Fruit fly (Drosophila melanogaster) whole organism, prepupa: Measurements from ENCODE around the gene CG42828.
A peak's percentile ranks its signal among the peaks of the same experiment; 100 is the strongest.

ENCODE experiments used
- CG10631 ChIP-seq: fragments of 200-800 bp; sonication (Bioruptor generic); optimal IDR thresholded peaks from 2 replicates; lab custom pipeline; 2016; ENCODE audit warnings: missing biosample characterization, missing genetic modification characterization
- CG11294 ChIP-seq: fragments of 200-800 bp; sonication (Bioruptor generic); IDR thresholded peaks from 2 replicates; pipeline ENCODE4 v1.3.6; 2022; ENCODE audit warnings: missing biosample characterization, missing genetic modification characterization
- CG11762 ChIP-seq: fragments of 200-800 bp; sonication (Bioruptor generic); optimal IDR thresholded peaks from 3 replicates; lab custom pipeline; 2016; ENCODE audit warnings: missing biosample characterization, missing genetic modification characterization; ENCODE audit not compliant: insufficient read depth
- CG11902 ChIP-seq: fragments of 200-800 bp; sonication (Bioruptor generic); optimal IDR thresholded peaks from 3 replicates; lab custom pipeline; 2016; ENCODE audit warnings: missing biosample characterization, missing genetic modification characterization
- CG15336 ChIP-seq: fragments of 200-800 bp; sonication (Bioruptor generic); IDR thresholded peaks from 2 replicates; pipeline ENCODE4 v1.3.6; 2022; ENCODE audit warnings: missing biosample characterization, missing genetic modification characterization
- CG1621 ChIP-seq: fragments of 200-800 bp; sonication (Bioruptor generic); optimal IDR thresholded peaks from 3 replicates; lab custom pipeline; 2018; ENCODE audit warnings: missing biosample characterization, mild to moderate bottlenecking, missing genetic modification characterization
- CG16779 ChIP-seq: fragments of 200-800 bp; sonication (Bioruptor generic); optimal IDR thresholded peaks from 3 replicates; lab custom pipeline; 2017; ENCODE audit warnings: missing biosample characterization, mild to moderate bottlenecking, missing genetic modification characterization
- CG3032 ChIP-seq: fragments of 200-800 bp; optimal IDR thresholded peaks from 2 replicates; lab custom pipeline; 2019; ENCODE audit warnings: missing biosample characterization, mild to moderate bottlenecking, missing genetic modification characterization, moderate library complexity
- CG31627 ChIP-seq: fragments of 200-800 bp; sonication (Bioruptor generic); optimal IDR thresholded peaks from 3 replicates; lab custom pipeline; 2016; ENCODE audit warnings: missing biosample characterization, missing genetic modification characterization
- CG32006 ChIP-seq: fragments of 200-800 bp; sonication (Bioruptor generic); optimal IDR thresholded peaks from 3 replicates; lab custom pipeline; 2017; ENCODE audit warnings: missing biosample characterization, mild to moderate bottlenecking, missing genetic modification characterization
- CG34406 ChIP-seq: fragments of 200-800 bp; sonication (Bioruptor generic); optimal IDR thresholded peaks from 3 replicates; lab custom pipeline; 2016; ENCODE audit warnings: missing biosample characterization, missing genetic modification characterization
- CG3919 ChIP-seq: fragments of 200-800 bp; sonication (Bioruptor generic); optimal IDR thresholded peaks from 3 replicates; lab custom pipeline; 2016; ENCODE audit warnings: missing biosample characterization, missing genetic modification characterization
- CG4318 ChIP-seq: fragments of 200-800 bp; sonication (Bioruptor generic); optimal IDR thresholded peaks from 3 replicates; lab custom pipeline; 2017; ENCODE audit warnings: missing biosample characterization, mild to moderate bottlenecking, missing genetic modification characterization
- CG6163 ChIP-seq: fragments of 200-800 bp; sonication (Bioruptor generic); IDR thresholded peaks from 3 replicates; pipeline ENCODE4 v1.3.6; 2022; ENCODE audit warnings: missing biosample characterization, missing genetic modification characterization
- CG6276 ChIP-seq: fragments of 200-800 bp; sonication (Bioruptor generic); optimal IDR thresholded peaks from 2 replicates; lab custom pipeline; 2017; ENCODE audit warnings: missing biosample characterization, mild to moderate bottlenecking, missing genetic modification characterization
- CG6792 ChIP-seq: fragments of 200-800 bp; sonication (Bioruptor generic); optimal IDR thresholded peaks from 3 replicates; lab custom pipeline; 2016; ENCODE audit warnings: missing biosample characterization, missing genetic modification characterization
- CG6808 ChIP-seq: fragments of 200-800 bp; sonication (Bioruptor generic); optimal IDR thresholded peaks from 3 replicates; lab custom pipeline; 2017; ENCODE audit warnings: missing biosample characterization, missing genetic modification characterization, mild to moderate bottlenecking, moderate library complexity, missing genetic modification reagents
- CG7368 ChIP-seq: fragments of 200-800 bp; sonication (Bioruptor generic); optimal IDR thresholded peaks from 3 replicates; lab custom pipeline; 2016; ENCODE audit warnings: missing biosample characterization, missing genetic modification characterization
- CG8119 ChIP-seq: fragments of 200-800 bp; sonication (Bioruptor generic); IDR thresholded peaks from 3 replicates; pipeline ENCODE4 v1.3.6; 2022; ENCODE audit warnings: missing biosample characterization, missing genetic modification characterization
- CG8319 ChIP-seq: fragments of 200-800 bp; sonication (Bioruptor generic); optimal IDR thresholded peaks from 3 replicates; lab custom pipeline; 2016; ENCODE audit warnings: missing biosample characterization, missing genetic modification characterization
- CG9139 ChIP-seq: fragments of 200-800 bp; sonication (Bioruptor generic); optimal IDR thresholded peaks from 3 replicates; lab custom pipeline; 2017; ENCODE audit warnings: missing biosample characterization, mild to moderate bottlenecking, missing genetic modification characterization
- Eip78C ChIP-seq: fragments of 200-800 bp; sonication (Bioruptor generic); peaks from one replicate; lab custom pipeline; 2016; ENCODE audit warnings: missing biosample characterization, missing genetic modification characterization
- Eip93F ChIP-seq: fragments of 200-800 bp; sonication (Bioruptor generic); optimal IDR thresholded peaks from 2 replicates; lab custom pipeline; 2016; ENCODE audit warnings: missing biosample characterization, mild to moderate bottlenecking, missing genetic modification characterization
- Ets21C ChIP-seq: fragments of 200-800 bp; sonication (Bioruptor generic); optimal IDR thresholded peaks from 3 replicates; lab custom pipeline; 2016; ENCODE audit warnings: missing biosample characterization, missing genetic modification characterization
- Ets96B ChIP-seq: fragments of 200-800 bp; optimal IDR thresholded peaks from 2 replicates; lab custom pipeline; 2019; ENCODE audit warnings: missing biosample characterization, mild to moderate bottlenecking, missing genetic modification characterization, moderate library complexity
- Hr39 ChIP-seq: fragments of 200-800 bp; sonication (Bioruptor generic); optimal IDR thresholded peaks from 2 replicates; lab custom pipeline; 2016; ENCODE audit warnings: missing biosample characterization, missing genetic modification characterization
- Hr4 ChIP-seq: fragments of 200-800 bp; sonication (Bioruptor generic); optimal IDR thresholded peaks from 3 replicates; lab custom pipeline; 2016; ENCODE audit warnings: missing biosample characterization, missing genetic modification characterization
- Met ChIP-seq: fragments of 200-800 bp; sonication (Bioruptor generic); optimal IDR thresholded peaks from 3 replicates; lab custom pipeline; 2016; ENCODE audit warnings: missing biosample characterization, missing genetic modification characterization
- OdsH ChIP-seq: fragments of 200-800 bp; sonication (Bioruptor generic); optimal IDR thresholded peaks from 3 replicates; lab custom pipeline; 2016; ENCODE audit warnings: missing biosample characterization, missing genetic modification characterization
- Sox15 ChIP-seq: fragments of 200-800 bp; sonication (Bioruptor generic); optimal IDR thresholded peaks from 3 replicates; lab custom pipeline; 2016; ENCODE audit warnings: missing biosample characterization, missing genetic modification characterization
- achi ChIP-seq: fragments of 200-800 bp; sonication (Bioruptor generic); optimal IDR thresholded peaks from 3 replicates; lab custom pipeline; 2016; ENCODE audit warnings: missing biosample characterization, missing genetic modification characterization
- acj6 ChIP-seq: fragments of 200-800 bp; sonication (Bioruptor generic); optimal IDR thresholded peaks from 3 replicates; lab custom pipeline; 2016; ENCODE audit warnings: missing biosample characterization, missing genetic modification characterization
- cyc ChIP-seq: fragments of 200-800 bp; sonication (Bioruptor generic); optimal IDR thresholded peaks from 3 replicates; lab custom pipeline; 2016; ENCODE audit warnings: missing biosample characterization, missing genetic modification characterization
- dac ChIP-seq: fragments of 200-800 bp; sonication (Bioruptor generic); optimal IDR thresholded peaks from 2 replicates; lab custom pipeline; 2017; ENCODE audit warnings: missing biosample characterization, mild to moderate bottlenecking, missing genetic modification characterization
- dsx ChIP-seq: fragments of 200-800 bp; optimal IDR thresholded peaks from 3 replicates; lab custom pipeline; 2019; ENCODE audit warnings: missing biosample characterization, mild to moderate bottlenecking, missing genetic modification characterization, moderate library complexity; ENCODE audit not compliant: poor library complexity, severe bottlenecking
- eg ChIP-seq: fragments of 200-800 bp; sonication (Bioruptor generic); IDR thresholded peaks from 3 replicates; pipeline ENCODE4 v1.3.6; 2022; ENCODE audit warnings: missing biosample characterization, missing genetic modification characterization
- esn ChIP-seq: fragments of 200-800 bp; sonication (Bioruptor generic); optimal IDR thresholded peaks from 2 replicates; lab custom pipeline; 2016; ENCODE audit warnings: missing biosample characterization, mild to moderate bottlenecking, missing genetic modification characterization, moderate library complexity
- fd85E ChIP-seq: fragments of 200-800 bp; sonication (Bioruptor generic); optimal IDR thresholded peaks from 3 replicates; lab custom pipeline; 2016; ENCODE audit warnings: missing biosample characterization, missing genetic modification characterization
- fkh ChIP-seq: fragments of 200-800 bp; sonication (Bioruptor generic); optimal IDR thresholded peaks from 3 replicates; lab custom pipeline; 2017; ENCODE audit warnings: missing biosample characterization, mild to moderate bottlenecking, missing genetic modification characterization, moderate library complexity
- lz ChIP-seq: fragments of 200-800 bp; sonication (Bioruptor generic); optimal IDR thresholded peaks from 3 replicates; lab custom pipeline; 2016; ENCODE audit warnings: missing biosample characterization, missing genetic modification characterization
- salr ChIP-seq, 2 experiments: fragments of 200-800 bp; sonication (Bioruptor generic); optimal IDR thresholded peaks; 3 replicates each; lab custom pipeline; 2016 to 2018; ENCODE audit warnings: missing biosample characterization in 2 of 2, missing genetic modification characterization in 2 of 2, mild to moderate bottlenecking in 1 of 2
- spab ChIP-seq: fragments of 200-800 bp; sonication (Bioruptor generic); optimal IDR thresholded peaks from 2 replicates; lab custom pipeline; 2017; ENCODE audit warnings: missing biosample characterization, mild to moderate bottlenecking, missing genetic modification characterization, missing genetic modification reagents
- ss ChIP-seq, 2 experiments: fragments of 200-800 bp; sonication (Bioruptor generic); optimal IDR thresholded peaks; 2 replicates in 1 of 2; 3 replicates in 1 of 2; lab custom pipeline; 2017 to 2018; ENCODE audit warnings: mild to moderate bottlenecking in 2 of 2, missing biosample characterization in 2 of 2, missing genetic modification characterization in 2 of 2, moderate library complexity in 1 of 2
- svp ChIP-seq: fragments of 200-800 bp; sonication (Bioruptor generic); peaks from one replicate; lab custom pipeline; 2016; ENCODE audit warnings: missing biosample characterization, missing genetic modification characterization
- topi ChIP-seq: fragments of 200-800 bp; sonication (Bioruptor generic); optimal IDR thresholded peaks from 3 replicates; lab custom pipeline; 2016; ENCODE audit warnings: missing biosample characterization, missing genetic modification characterization
- vri ChIP-seq: fragments of 200-800 bp; sonication (Bioruptor generic); optimal IDR thresholded peaks from 3 replicates; lab custom pipeline; 2016; ENCODE audit warnings: missing biosample characterization, mild to moderate bottlenecking, missing genetic modification characterization

CG42828 gene

DNA sequence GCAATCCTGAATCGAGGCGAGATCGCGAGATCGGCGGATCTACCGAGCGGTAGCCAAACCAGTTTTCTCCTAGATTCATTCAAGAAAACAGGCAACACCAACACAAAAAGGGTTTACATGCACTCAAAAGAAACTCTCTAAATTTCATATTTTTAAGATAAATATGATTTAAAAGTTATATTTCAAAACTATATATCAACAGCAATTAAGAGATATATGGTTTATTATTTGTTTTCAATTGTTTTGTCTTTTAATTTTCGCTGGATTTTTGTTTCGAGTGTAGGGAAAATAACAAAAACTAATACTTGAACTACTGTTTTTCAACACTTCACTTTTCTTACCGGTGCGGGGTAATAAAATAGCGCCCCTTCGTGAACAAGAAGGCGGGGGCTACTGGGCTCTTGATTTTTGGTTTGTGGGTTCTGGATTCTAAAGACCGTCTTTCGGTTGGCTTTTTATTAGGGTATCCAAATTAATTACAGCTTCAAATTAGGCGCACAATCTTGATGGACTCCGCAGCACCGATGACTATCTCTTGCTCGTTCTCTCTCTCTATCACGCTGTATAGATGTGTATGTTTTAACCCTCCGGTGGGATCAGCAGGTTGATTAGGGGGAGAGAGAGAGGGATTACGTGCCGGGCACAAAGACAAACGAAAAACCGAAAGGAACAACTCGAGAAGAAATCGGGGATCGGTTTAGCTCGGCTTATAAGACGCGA is 28.3 kb upstream of the CG42828 start (continued):
- TF ChIP-seq Eip93F (GFP tag; lab: Kevin White, UChicago) = no peak
- TF ChIP-seq ss (GFP tag; optimal IDR thresholded peaks at IDR 0.05; lab: Kevin White, UChicago) = peak; percentile 51 to 52
- TF ChIP-seq CG9139 (GFP tag; lab: Kevin White, UChicago) = peak; percentile 25
- no peak for TF ChIP-seq Ets21C (GFP tag; lab: Kevin White, UChicago)
- peak; percentile 76 for TF ChIP-seq CG32006 (GFP tag; lab: Kevin White, UChicago)
- TF ChIP-seq CG11294 (GFP tag; lab: Robert Waterston, UW) = no peak
- no peak for TF ChIP-seq Met (GFP tag; lab: Kevin White, UChicago)
- peak; percentile 37 for TF ChIP-seq OdsH (GFP tag; lab: Kevin White, UChicago)
- no peak for TF ChIP-seq svp (GFP tag; lab: Kevin White, UChicago)
- TF ChIP-seq CG11762 (GFP tag; lab: Kevin White, UChicago) = peak; percentile 23
- TF ChIP-seq CG3919 = peak; percentile 58
- no peak for TF ChIP-seq CG11902 (GFP tag; lab: Kevin White, UChicago)
- TF ChIP-seq CG3032 (tag; lab: Kevin White, UChicago) = peak; percentile 80
- TF ChIP-seq CG8119 (GFP tag; lab: Robert Waterston, UW) = peak; percentile 81
- peak; percentile 26 for TF ChIP-seq CG4318 (GFP tag; lab: Kevin White, UChicago)
- no peak for TF ChIP-seq lz (GFP tag; lab: Kevin White, UChicago)
- peak; percentile 76 for TF ChIP-seq Ets96B
- no peak for TF ChIP-seq dac (GFP tag; lab: Kevin White, UChicago)
- TF ChIP-seq CG1621 (tag; lab: Kevin White, UChicago) = peak; percentile 27
- TF ChIP-seq Hr39 = no peak
- peak; percentile 63 for TF ChIP-seq achi (GFP tag; lab: Kevin White, UChicago)
- TF ChIP-seq acj6 = peak; percentile 36
- no peak for TF ChIP-seq CG31627
- TF ChIP-seq CG6808 (GFP tag; lab: Kevin White, UChicago) = peak; percentile 62
- TF ChIP-seq CG7368 (GFP tag; lab: Kevin White, UChicago) = peak; percentile 20
- TF ChIP-seq CG6163 (GFP tag; lab: Robert Waterston, UW) = peak; percentile 58; the same call in 2 of the 3 replicates

DNA sequence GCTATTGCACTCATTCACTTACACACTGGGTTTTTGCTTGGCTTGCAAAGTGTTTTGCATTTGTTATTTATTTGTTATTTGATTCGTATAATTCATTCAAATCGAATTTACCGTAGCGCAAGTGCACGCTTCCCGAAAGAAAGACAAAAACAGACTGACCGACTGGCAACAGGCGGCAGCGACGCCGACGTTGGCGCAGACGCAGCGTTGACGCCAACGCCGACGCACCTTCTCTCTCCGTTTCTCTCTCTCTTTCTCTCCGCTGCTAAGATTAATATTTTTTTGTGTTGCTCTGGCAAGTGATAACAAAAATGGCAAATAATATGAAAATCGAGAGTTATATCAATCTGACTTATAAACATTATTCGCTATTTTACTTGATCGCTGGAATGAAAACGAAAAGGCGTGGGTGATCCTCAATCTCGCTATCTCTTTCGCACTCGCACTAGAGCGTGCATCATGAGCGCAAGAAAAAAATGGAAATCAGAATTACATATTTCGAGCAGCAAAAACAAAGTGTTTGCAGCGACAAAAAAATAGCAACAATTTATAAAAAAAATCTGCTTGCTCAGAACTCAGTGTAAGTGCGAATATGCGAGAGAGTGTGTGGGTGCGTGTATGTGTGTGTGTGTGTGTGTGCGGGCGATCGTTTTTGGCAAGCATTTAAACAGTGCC is 27.4 kb upstream of the CG42828 start, which contains the start of gene pnt:
Gene pnt (minus strand): TSS at position 161 of the 675 bp plus-strand sequence.
- 0 out of 2 replicates have a peak, but pooled peaks have one; percentile 13 for TF ChIP-seq CG15336
- TF ChIP-seq Hr4 = no peak
- no peak for TF ChIP-seq Met (GFP tag; lab: Kevin White, UChicago)
- TF ChIP-seq achi (GFP tag; lab: Kevin White, UChicago) = no peak
- TF ChIP-seq topi (GFP tag; lab: Kevin White, UChicago) = no peak
- no peak for TF ChIP-seq fkh (GFP tag; lab: Kevin White, UChicago)
- TF ChIP-seq CG34406 (GFP tag; lab: Kevin White, UChicago) = no peak
- no peak for TF ChIP-seq spab (GFP tag; lab: Kevin White, UChicago)
- TF ChIP-seq Eip78C (GFP tag; lab: Kevin White, UChicago) = peak; percentile 58
- TF ChIP-seq cyc (GFP tag; lab: Kevin White, UChicago) = no peak
- TF ChIP-seq CG11294 (GFP tag; lab: Robert Waterston, UW) = no peak
- TF ChIP-seq CG3032 (tag; lab: Kevin White, UChicago) = no peak
- TF ChIP-seq svp (GFP tag; lab: Kevin White, UChicago) = peak; percentile 65
- TF ChIP-seq CG4318 (GFP tag; lab: Kevin White, UChicago) = no peak
- TF ChIP-seq dsx (GFP tag; lab: Kevin White, UChicago) = no peak
- TF ChIP-seq CG6276 (GFP tag; lab: Kevin White, UChicago) = peak; percentile 28
- TF ChIP-seq CG6792 = no peak
- TF ChIP-seq CG8319 = no peak
- no peak for TF ChIP-seq salr (GFP tag; optimal IDR thresholded peaks at IDR 0.05; lab: Kevin White, UChicago)
- peak; percentile 34 for TF ChIP-seq CG16779 (tag; lab: Kevin White, UChicago)
- TF ChIP-seq Ets96B = no peak
- TF ChIP-seq Hr39 = no peak
- TF ChIP-seq vri = no peak
- TF ChIP-seq Sox15 (GFP tag; lab: Kevin White, UChicago) = no peak
- no peak for TF ChIP-seq Ets21C (GFP tag; lab: Kevin White, UChicago)
- no peak for TF ChIP-seq CG31627
- no peak for TF ChIP-seq CG10631 (GFP tag; lab: Kevin White, UChicago)
- no peak; the same call in 2 of the 3 replicates for TF ChIP-seq eg (GFP tag; lab: Robert Waterston, UW)
- no peak for TF ChIP-seq fd85E (GFP tag; lab: Kevin White, UChicago)
- TF ChIP-seq esn (GFP tag; lab: Kevin White, UChicago) = no peak
- TF ChIP-seq Eip93F (GFP tag; lab: Kevin White, UChicago) = no peak
- TF ChIP-seq CG32006 (GFP tag; lab: Kevin White, UChicago) = no peak
- TF ChIP-seq CG1621 (tag; lab: Kevin White, UChicago) = no peak
